Fruit fly (Drosophila melanogaster) whole organism, embryonic: ENCODE measurements around the gene CG44000.
A peak's percentile ranks its signal among the peaks of the same experiment; 100 is the strongest.

Experiments used
- Atf-2 ChIP-seq: fragments of 200-800 bp; sonication (Bioruptor generic); optimal IDR thresholded peaks from 2 replicates; lab custom pipeline; 2016; ENCODE audit warnings: missing biosample characterization, missing genetic modification characterization
- CG10274 ChIP-seq: fragments of 200-800 bp; sonication (Bioruptor generic); optimal IDR thresholded peaks from 3 replicates; lab custom pipeline; 2017; ENCODE audit warnings: missing biosample characterization, mild to moderate bottlenecking, missing genetic modification characterization
- CG10959 ChIP-seq: fragments of 200-800 bp; sonication (Bioruptor generic); IDR thresholded peaks from 2 replicates; pipeline ENCODE4 v1.3.6; 2022; ENCODE audit warnings: missing biosample characterization, missing genetic modification characterization
- CG11695 ChIP-seq: fragments of 200-800 bp; sonication (Bioruptor generic); IDR thresholded peaks from 3 replicates; pipeline ENCODE4 v1.3.6; 2022; ENCODE audit warnings: missing biosample characterization, missing genetic modification characterization
- CG14014 ChIP-seq: fragments of 200-800 bp; sonication (Bioruptor generic); IDR thresholded peaks from 2 replicates; pipeline ENCODE4 v1.3.6; 2022; ENCODE audit warnings: missing biosample characterization, missing genetic modification characterization
- CG15514 ChIP-seq: fragments of 200-800 bp; sonication (Bioruptor generic); optimal IDR thresholded peaks from 3 replicates; lab custom pipeline; 2017; ENCODE audit warnings: missing biosample characterization, missing genetic modification characterization, mild to moderate bottlenecking, moderate library complexity, missing genetic modification reagents
- CG2120 ChIP-seq: fragments of 200-800 bp; sonication (Bioruptor generic); optimal IDR thresholded peaks from 3 replicates; lab custom pipeline; 2016; ENCODE audit warnings: missing biosample characterization, missing genetic modification characterization
- CG2678 ChIP-seq: fragments of 200-800 bp; sonication (Bioruptor generic); optimal IDR thresholded peaks from 3 replicates; lab custom pipeline; 2019; ENCODE audit warnings: missing biosample characterization, mild to moderate bottlenecking, missing genetic modification characterization, moderate library complexity
- CG31441 ChIP-seq: fragments of 200-800 bp; sonication (Bioruptor generic); IDR thresholded peaks from 2 replicates; pipeline ENCODE4 v1.3.6; 2022; ENCODE audit warnings: missing biosample characterization, missing genetic modification characterization
- CG3281 ChIP-seq: fragments of 200-800 bp; sonication (Bioruptor generic); optimal IDR thresholded peaks from 3 replicates; lab custom pipeline; 2017; ENCODE audit warnings: missing biosample characterization, mild to moderate bottlenecking, missing genetic modification characterization
- CG33213 ChIP-seq: fragments of 200-800 bp; sonication (Bioruptor generic); optimal IDR thresholded peaks from 3 replicates; lab custom pipeline; 2016; ENCODE audit warnings: missing biosample characterization, missing genetic modification characterization
- CG4328 ChIP-seq: fragments of 200-800 bp; sonication (Bioruptor generic); optimal IDR thresholded peaks from 3 replicates; lab custom pipeline; 2017; ENCODE audit warnings: missing biosample characterization, missing genetic modification reagents, missing genetic modification characterization
- CG6791 ChIP-seq: fragments of 200-800 bp; sonication (Bioruptor generic); IDR thresholded peaks from 3 replicates; pipeline ENCODE4 v1.3.6; 2022; ENCODE audit warnings: missing biosample characterization, missing genetic modification characterization; ENCODE audit not compliant: partially characterized antibody
- CG9932 ChIP-seq: fragments of 200-800 bp; sonication (Bioruptor generic); IDR thresholded peaks from 2 replicates; pipeline ENCODE4 v1.3.6; 2022; ENCODE audit warnings: missing biosample characterization, missing genetic modification characterization
- Drgx ChIP-seq: fragments of 200-800 bp; sonication (Bioruptor generic); IDR thresholded peaks from 2 replicates; pipeline ENCODE4 v1.3.6; 2022; ENCODE audit warnings: missing biosample characterization, missing genetic modification characterization
- Fer3 ChIP-seq: fragments of 200-800 bp; sonication (Bioruptor generic); optimal IDR thresholded peaks from 2 replicates; lab custom pipeline; 2018; ENCODE audit warnings: missing biosample characterization, mild to moderate bottlenecking, missing genetic modification characterization, moderate library complexity
- Hr78 ChIP-seq, 2 experiments: fragments of 200-800 bp in 1 of 2; fragments of >200 bp in 1 of 2; sonication (Bioruptor generic) in 1 of 2; optimal IDR thresholded peaks; 2 replicates each; lab custom pipeline; 2017 to 2019; ENCODE audit warnings: missing biosample characterization in 2 of 2, missing genetic modification characterization in 2 of 2, mild to moderate bottlenecking in 1 of 2, moderate library complexity in 1 of 2
- Meics ChIP-seq: fragments of 200-800 bp; sonication (Bioruptor generic); optimal IDR thresholded peaks from 2 replicates; lab custom pipeline; 2017; ENCODE audit warnings: missing biosample characterization, mild to moderate bottlenecking, missing genetic modification characterization
- Pdp1 ChIP-seq, 2 experiments: fragments of 200-800 bp; sonication (Bioruptor generic); optimal IDR thresholded peaks; 3 replicates each; lab custom pipeline; 2016; ENCODE audit warnings: missing biosample characterization in 2 of 2, missing genetic modification characterization in 2 of 2, mild to moderate bottlenecking in 1 of 2, moderate library complexity in 1 of 2
- Poxn ChIP-seq: fragments of 200-800 bp; sonication (Bioruptor generic); IDR thresholded peaks from 2 replicates; pipeline ENCODE4 v1.3.6; 2022; ENCODE audit warnings: missing biosample characterization, missing genetic modification characterization
- Rfx ChIP-seq: fragments of 200-800 bp; sonication (Bioruptor generic); IDR thresholded peaks from 2 replicates; pipeline ENCODE4 v1.3.6; 2022; ENCODE audit warnings: missing biosample characterization, missing genetic modification characterization
- chinmo ChIP-seq: fragments of 200-800 bp; sonication (Bioruptor generic); IDR thresholded peaks from 4 replicates; pipeline ENCODE4 v1.3.6; 2022; ENCODE audit warnings: missing biosample characterization, missing genetic modification characterization; ENCODE audit not compliant: partially characterized antibody
- cwo ChIP-seq: fragments of 200-800 bp; sonication (Bioruptor generic); optimal IDR thresholded peaks from 3 replicates; lab custom pipeline; 2017; ENCODE audit warnings: missing biosample characterization, missing genetic modification characterization, mild to moderate bottlenecking, moderate library complexity, missing genetic modification reagents
- fd102C ChIP-seq: fragments of 200-800 bp; sonication (Bioruptor generic); optimal IDR thresholded peaks from 2 replicates; lab custom pipeline; 2018; ENCODE audit warnings: missing biosample characterization, mild to moderate bottlenecking, missing genetic modification characterization, moderate library complexity
- grau ChIP-seq: fragments of 200-800 bp; optimal IDR thresholded peaks from 3 replicates; lab custom pipeline; 2019; ENCODE audit warnings: missing biosample characterization, mild to moderate bottlenecking, missing genetic modification characterization, moderate library complexity
- her ChIP-seq: fragments of 200-800 bp; sonication (Bioruptor generic); optimal IDR thresholded peaks from 2 replicates; lab custom pipeline; 2016; ENCODE audit warnings: missing biosample characterization, missing genetic modification characterization
- hth ChIP-seq: fragments of >200 bp; optimal IDR thresholded peaks from 2 replicates; lab custom pipeline; 2017; ENCODE audit warnings: inconsistent platforms
- ken ChIP-seq: fragments of 200-800 bp; sonication (Bioruptor generic); IDR thresholded peaks from 3 replicates; pipeline ENCODE4 v1.3.6; 2022; ENCODE audit warnings: missing biosample characterization, missing genetic modification characterization
- lab ChIP-seq: fragments of 200-800 bp; sonication (Bioruptor generic); optimal IDR thresholded peaks from 3 replicates; lab custom pipeline; 2017; ENCODE audit warnings: missing biosample characterization, missing genetic modification characterization, mild to moderate bottlenecking, moderate library complexity, missing genetic modification reagents
- nerfin-1 ChIP-seq: fragments of 200-800 bp; sonication (Bioruptor generic); optimal IDR thresholded peaks from 3 replicates; lab custom pipeline; 2019; ENCODE audit warnings: missing biosample characterization, mild to moderate bottlenecking, missing genetic modification characterization, moderate library complexity
- pita ChIP-seq: fragments of 200-800 bp; sonication (Bioruptor generic); optimal IDR thresholded peaks from 2 replicates; lab custom pipeline; 2017; ENCODE audit warnings: missing biosample characterization, mild to moderate bottlenecking, missing genetic modification characterization
- rib ChIP-seq: fragments of 200-800 bp; sonication (Bioruptor generic); IDR thresholded peaks from 2 replicates; pipeline ENCODE4 v1.3.6; 2022; ENCODE audit warnings: missing biosample characterization, missing genetic modification characterization
- schlank ChIP-seq: fragments of 200-800 bp; sonication (Bioruptor generic); optimal IDR thresholded peaks from 2 replicates; lab custom pipeline; 2018; ENCODE audit warnings: missing biosample characterization, mild to moderate bottlenecking, missing genetic modification characterization
- scrt ChIP-seq: fragments of 200-800 bp; sonication (Bioruptor generic); optimal IDR thresholded peaks from 2 replicates; lab custom pipeline; 2018; ENCODE audit warnings: missing biosample characterization, mild to moderate bottlenecking, missing genetic modification characterization, moderate library complexity
- sens ChIP-seq: fragments of 200-800 bp; sonication (Bioruptor generic); peaks from one replicate; lab custom pipeline; 2016; ENCODE audit warnings: missing biosample characterization, missing genetic modification characterization
- slbo ChIP-seq: fragments of 200-800 bp; sonication (Bioruptor generic); IDR thresholded peaks from 2 replicates; pipeline ENCODE4 v1.3.6; 2022; ENCODE audit warnings: missing biosample characterization, missing genetic modification characterization
- sr ChIP-seq: fragments of 200-800 bp; sonication (Bioruptor generic); IDR thresholded peaks from 3 replicates; pipeline ENCODE4 v1.3.6; 2022; ENCODE audit warnings: missing biosample characterization, missing genetic modification characterization
- z ChIP-seq: fragments of 200-800 bp; sonication (Bioruptor generic); IDR thresholded peaks from 3 replicates; pipeline ENCODE4 v1.3.6; 2022; ENCODE audit warnings: missing biosample characterization, missing genetic modification characterization

Gene CG44000

DNA sequence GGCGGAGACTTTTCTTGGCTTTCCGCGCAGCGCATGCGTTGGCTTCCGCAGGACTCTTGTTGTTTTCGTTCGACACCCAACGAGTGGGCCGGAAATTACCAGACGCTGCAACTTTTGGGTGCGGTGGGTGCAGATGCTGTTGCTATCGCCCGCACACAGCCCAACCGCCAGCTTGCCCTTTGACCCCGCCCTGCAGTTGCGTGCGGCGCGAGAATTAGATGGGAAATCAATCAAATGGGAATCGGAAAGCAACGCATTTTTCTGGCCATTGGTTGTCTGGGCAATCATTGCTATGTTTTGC lies 37.7 kb upstream of the CG44000 start:
- TF ChIP-seq z (0 out of 3 replicates have a peak, but pooled peaks have one; percentile 24), Hr78 (GFP tag; optimal IDR thresholded peaks at IDR 0.05; lab: Kevin White, UChicago) (peak in 1 of 2 experiments; percentile 89), fd102C (GFP tag; lab: Kevin White, UChicago) (no peak), CG6791 (GFP tag; lab: Robert Waterston, UW) (0 out of 3 replicates have a peak, but pooled peaks have one; percentile 26), chinmo (GFP tag; lab: Robert Waterston, UW) (0 out of 4 replicates have a peak, but pooled peaks have one; percentile 52)

DNA sequence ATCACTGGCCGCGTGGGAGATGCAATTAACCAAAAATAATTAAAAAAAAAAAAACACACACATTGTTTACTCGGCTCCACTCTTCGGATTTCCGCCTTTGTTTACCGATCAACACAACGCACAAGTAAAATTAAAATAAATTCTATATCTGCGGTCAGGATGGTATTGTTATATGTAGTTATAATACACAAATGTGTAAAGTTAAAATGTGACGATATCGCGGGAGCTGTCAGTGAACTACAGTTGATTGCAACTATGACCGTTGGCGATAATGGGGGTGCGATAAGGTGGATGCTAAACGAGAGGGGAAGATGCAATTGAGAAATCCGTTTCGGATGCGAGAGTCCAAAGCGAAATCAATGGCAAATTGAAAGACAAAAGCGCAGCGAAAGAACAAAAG lies 36.7 kb upstream of the CG44000 start:
- TF ChIP-seq Fer3 (no peak), CG15514 (no peak), sr (GFP tag; lab: Robert Waterston, UW) (peak; percentile 24; the same call in 1 of the 3 replicates), nerfin-1 (tag; lab: Kevin White, UChicago) (no peak), CG33213 (GFP tag; lab: Kevin White, UChicago) (no peak), Poxn (no peak), CG31441 (GFP tag; lab: Robert Waterston, UW) (no peak), CG4328 (no peak), ken (GFP tag; lab: Robert Waterston, UW) (no peak), CG14014 (no peak), sens (GFP tag; lab: Kevin White, UChicago) (peak; percentile 55)

DNA sequence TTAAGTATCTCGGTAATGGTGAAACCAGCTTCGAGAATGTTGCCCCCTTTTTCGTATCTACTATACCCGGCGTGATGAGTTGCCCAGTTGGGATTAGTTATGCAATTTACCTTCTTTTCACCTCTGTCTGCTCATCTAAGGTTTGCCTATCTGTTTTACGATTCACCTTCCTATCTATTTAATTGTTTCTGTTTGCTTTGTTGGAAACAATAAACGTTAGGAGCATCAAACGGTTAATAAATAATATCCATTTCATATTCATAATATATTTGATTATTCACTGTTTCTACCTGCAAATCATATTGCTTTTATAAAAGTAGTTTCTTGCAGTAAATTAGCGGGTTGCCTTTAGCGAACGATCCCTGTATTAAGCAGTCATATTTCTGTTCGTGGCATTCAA lies 35.8 kb upstream of the CG44000 start:
- TF ChIP-seq CG10274 (no peak), Atf-2 (GFP tag; lab: Kevin White, UChicago) (no peak), slbo (GFP tag; lab: Robert Waterston, UW) (peak; percentile 40; the same call in 1 of the 2 replicates), grau (tag; lab: Kevin White, UChicago) (peak; percentile 65), CG10959 (GFP tag; lab: Robert Waterston, UW) (no peak), Hr78 (GFP tag; optimal IDR thresholded peaks at IDR 0.05; lab: Kevin White, UChicago) (no peak), sens (GFP tag; lab: Kevin White, UChicago) (peak; percentile 17), pita (GFP tag; lab: Kevin White, UChicago) (no peak), cwo (GFP tag; lab: Kevin White, UChicago) (peak; percentile 14), Rfx (GFP tag; lab: Robert Waterston, UW) (peak; percentile 8; the same call in 1 of the 2 replicates), schlank (tag; lab: Kevin White, UChicago) (no peak), hth (lab: Kevin White, UChicago) (no peak), scrt (GFP tag; lab: Kevin White, UChicago) (no peak), CG9932 (GFP tag; lab: Robert Waterston, UW) (peak; percentile 20; the same call in 1 of the 2 replicates), her (GFP tag; lab: Kevin White, UChicago) (no peak), rib (GFP tag; lab: Robert Waterston, UW) (no peak), CG2678 (tag; lab: Kevin White, UChicago) (peak; percentile 29), CG11695 (GFP tag; lab: Robert Waterston, UW) (0 out of 3 replicates have a peak, but pooled peaks have one; percentile 18), lab (GFP tag; lab: Kevin White, UChicago) (peak; percentile 21), Pdp1 (GFP tag; optimal IDR thresholded peaks at IDR 0.05; lab: Kevin White, UChicago) (peak in 1 of 2 experiments; percentile 43), CG2120 (peak; percentile 24), CG3281 (GFP tag; lab: Kevin White, UChicago) (peak; percentile 20), Meics (GFP tag; lab: Kevin White, UChicago) (peak; percentile 7), Drgx (GFP tag; lab: Robert Waterston, UW) (0 out of 2 replicates have a peak, but pooled peaks have one; percentile 9)
- TF ChIP-seq, all 482 proteins: peak for 14
